Fruit fly (Drosophila melanogaster) whole organism, embryonic: Measurements from ENCODE around the gene fne.
A peak's percentile ranks its signal among the peaks of the same experiment; 100 is the strongest.

Source experiments
- Awh ChIP-seq: fragments of 200-800 bp; sonication (Bioruptor generic); IDR thresholded peaks from 2 replicates; pipeline ENCODE4, ENCODE4 v1.3.6; 2022; ENCODE audit warnings: missing biosample characterization, missing genetic modification characterization
- B-H1 ChIP-seq: fragments of 200-800 bp; sonication (Bioruptor generic); IDR thresholded peaks from 3 replicates; pipeline ENCODE4 v1.3.6; 2022; ENCODE audit warnings: missing biosample characterization, missing genetic modification characterization
- Blimp-1 ChIP-seq: fragments of 200-800 bp; sonication (Bioruptor generic); optimal IDR thresholded peaks from 3 replicates; lab custom pipeline; 2018; ENCODE audit warnings: missing biosample characterization, missing genetic modification characterization, mild to moderate bottlenecking, moderate library complexity, missing genetic modification reagents
- CG11085 ChIP-seq: fragments of 200-800 bp; sonication (Bioruptor generic); IDR thresholded peaks from 2 replicates; pipeline ENCODE4 v1.3.6; 2022; ENCODE audit warnings: missing biosample characterization, missing genetic modification characterization
- CG12104 ChIP-seq: fragments of 200-800 bp; sonication (Bioruptor generic); optimal IDR thresholded peaks from 3 replicates; lab custom pipeline; 2016; ENCODE audit warnings: missing biosample characterization, missing genetic modification characterization
- CG12219 ChIP-seq: fragments of 200-800 bp; sonication (Bioruptor generic); optimal IDR thresholded peaks from 3 replicates; lab custom pipeline; 2018; ENCODE audit warnings: missing biosample characterization, mild to moderate bottlenecking, missing genetic modification characterization
- CG13894 ChIP-seq: fragments of 200-800 bp; sonication (Bioruptor generic); optimal IDR thresholded peaks from 3 replicates; lab custom pipeline; 2018; ENCODE audit warnings: missing biosample characterization, mild to moderate bottlenecking, missing genetic modification characterization, moderate library complexity
- CG15269 ChIP-seq: fragments of 200-800 bp; sonication (Bioruptor generic); optimal IDR thresholded peaks from 2 replicates; lab custom pipeline; 2018; ENCODE audit warnings: missing biosample characterization, mild to moderate bottlenecking, missing genetic modification characterization, moderate library complexity
- CG15479 ChIP-seq: fragments of 200-800 bp; sonication (Bioruptor generic); optimal IDR thresholded peaks from 3 replicates; lab custom pipeline; 2019; ENCODE audit warnings: missing biosample characterization, mild to moderate bottlenecking, missing genetic modification characterization, moderate library complexity
- CG15601 ChIP-seq: fragments of 200-800 bp; sonication (Bioruptor generic); optimal IDR thresholded peaks from 3 replicates; lab custom pipeline; 2019; ENCODE audit warnings: missing biosample characterization, mild to moderate bottlenecking, missing genetic modification characterization, moderate library complexity
- CG18262 ChIP-seq: fragments of 200-800 bp; optimal IDR thresholded peaks from 3 replicates; lab custom pipeline; 2019; ENCODE audit warnings: missing biosample characterization, mild to moderate bottlenecking, missing genetic modification characterization, moderate library complexity
- CG18599 ChIP-seq: fragments of 200-800 bp; sonication (Bioruptor generic); optimal IDR thresholded peaks from 3 replicates; lab custom pipeline; 2017; ENCODE audit warnings: missing biosample characterization, missing genetic modification characterization, mild to moderate bottlenecking, moderate library complexity, missing genetic modification reagents
- CG18619 ChIP-seq: fragments of 200-800 bp; sonication (Bioruptor generic); optimal IDR thresholded peaks from 3 replicates; lab custom pipeline; 2017; ENCODE audit warnings: missing biosample characterization, mild to moderate bottlenecking, missing genetic modification characterization
- CG3847 ChIP-seq: fragments of 200-800 bp; sonication (Bioruptor generic); IDR thresholded peaks from 2 replicates; pipeline ENCODE4 v1.3.6; 2022; ENCODE audit warnings: missing biosample characterization, missing genetic modification characterization
- CG4730 ChIP-seq: fragments of 200-800 bp; sonication (Bioruptor generic); IDR thresholded peaks from 2 replicates; pipeline ENCODE4 v1.3.6; 2022; ENCODE audit warnings: missing biosample characterization, missing genetic modification characterization
- CG4820 ChIP-seq: fragments of 200-800 bp; sonication (Bioruptor generic); optimal IDR thresholded peaks from 3 replicates; lab custom pipeline; 2016; ENCODE audit warnings: missing biosample characterization, missing genetic modification characterization
- CG5953 ChIP-seq: fragments of 200-800 bp; sonication (Bioruptor generic); IDR thresholded peaks from 2 replicates; pipeline ENCODE4 v1.3.6; 2022; ENCODE audit warnings: missing biosample characterization, missing genetic modification characterization
- CG6683 ChIP-seq: fragments of 200-800 bp; sonication (Bioruptor generic); optimal IDR thresholded peaks from 2 replicates; lab custom pipeline; 2017; ENCODE audit warnings: missing biosample characterization, mild to moderate bottlenecking, missing genetic modification characterization, missing genetic modification reagents
- CHES-1-like ChIP-seq: fragments of 200-800 bp; sonication (Bioruptor generic); optimal IDR thresholded peaks from 2 replicates; lab custom pipeline; 2016; ENCODE audit warnings: missing biosample characterization, missing genetic modification characterization
- D19B ChIP-seq: fragments of 200-800 bp; sonication (Bioruptor generic); optimal IDR thresholded peaks from 2 replicates; lab custom pipeline; 2017; ENCODE audit warnings: missing biosample characterization, mild to moderate bottlenecking, missing genetic modification characterization
- E2f1 ChIP-seq: fragments of 200-800 bp; sonication (Bioruptor generic); IDR thresholded peaks from 2 replicates; pipeline ENCODE4 v1.3.6; 2022; ENCODE audit warnings: missing biosample characterization, missing genetic modification characterization
- Ets65A ChIP-seq: fragments of 200-800 bp; sonication (Bioruptor generic); peaks from one replicate; lab custom pipeline; 2016; ENCODE audit warnings: missing biosample characterization, missing genetic modification characterization
- Gug ChIP-seq: fragments of 200-800 bp; sonication (Bioruptor generic); IDR thresholded peaks from 4 replicates; pipeline ENCODE4 v1.3.6; 2022; ENCODE audit warnings: missing biosample characterization, missing genetic modification characterization
- H2.0 ChIP-seq: fragments of 200-800 bp; sonication (Bioruptor generic); IDR thresholded peaks from 2 replicates; pipeline ENCODE4 v1.3.6; 2022; ENCODE audit warnings: missing biosample characterization, missing genetic modification characterization
- Hand ChIP-seq: fragments of 200-800 bp; sonication (Bioruptor generic); optimal IDR thresholded peaks from 2 replicates; lab custom pipeline; 2017; ENCODE audit warnings: mild to moderate bottlenecking, missing biosample characterization, missing genetic modification reagents, missing genetic modification characterization
- Hr3 ChIP-seq: fragments of 200-800 bp; sonication (Bioruptor generic); optimal IDR thresholded peaks from 3 replicates; lab custom pipeline; 2016; ENCODE audit warnings: missing biosample characterization, missing genetic modification characterization
- Hr51 ChIP-seq, 2 experiments: fragments of 200-800 bp; sonication (Bioruptor generic); optimal IDR thresholded peaks; 2 replicates in 1 of 2; 3 replicates in 1 of 2; lab custom pipeline; 2016 to 2018; ENCODE audit warnings: missing biosample characterization in 2 of 2, missing genetic modification characterization in 2 of 2, mild to moderate bottlenecking in 1 of 2, moderate library complexity in 1 of 2
- Hsf ChIP-seq: fragments of 200-800 bp; sonication (Bioruptor generic); optimal IDR thresholded peaks from 3 replicates; lab custom pipeline; 2016; ENCODE audit warnings: missing biosample characterization, missing genetic modification characterization
- Pdp1 ChIP-seq, 2 experiments: fragments of 200-800 bp; sonication (Bioruptor generic); optimal IDR thresholded peaks; 3 replicates each; lab custom pipeline; 2016; ENCODE audit warnings: missing biosample characterization in 2 of 2, missing genetic modification characterization in 2 of 2, mild to moderate bottlenecking in 1 of 2, moderate library complexity in 1 of 2
- Poxn ChIP-seq: fragments of 200-800 bp; sonication (Bioruptor generic); IDR thresholded peaks from 2 replicates; pipeline ENCODE4 v1.3.6; 2022; ENCODE audit warnings: missing biosample characterization, missing genetic modification characterization
- Sox100B ChIP-seq: fragments of 200-800 bp; sonication (Bioruptor generic); optimal IDR thresholded peaks from 3 replicates; lab custom pipeline; 2018; ENCODE audit warnings: missing biosample characterization, mild to moderate bottlenecking, missing genetic modification characterization
- Sry-β ChIP-seq: fragments of 200-800 bp; sonication (Bioruptor generic); optimal IDR thresholded peaks from 2 replicates; lab custom pipeline; 2018; ENCODE audit warnings: missing biosample characterization, mild to moderate bottlenecking, missing genetic modification characterization, moderate library complexity
- Ssrp ChIP-seq: fragments of 200-800 bp; sonication (Bioruptor generic); optimal IDR thresholded peaks from 2 replicates; lab custom pipeline; 2018; ENCODE audit warnings: missing biosample characterization, mild to moderate bottlenecking, missing genetic modification characterization, moderate library complexity
- Xbp1 ChIP-seq: fragments of 200-800 bp; sonication (Bioruptor generic); optimal IDR thresholded peaks from 3 replicates; lab custom pipeline; 2016; ENCODE audit warnings: missing biosample characterization, mild to moderate bottlenecking, missing genetic modification characterization
- ase ChIP-seq: fragments of 200-800 bp; sonication (Bioruptor generic); IDR thresholded peaks from 3 replicates; pipeline ENCODE4 v1.3.6; 2022; ENCODE audit warnings: missing biosample characterization, missing genetic modification characterization
- bsh ChIP-seq, 2 experiments: fragments of 200-800 bp; sonication (Bioruptor generic); optimal IDR thresholded peaks; 2 replicates each; lab custom pipeline; 2017 to 2018; ENCODE audit warnings: mild to moderate bottlenecking in 2 of 2, missing biosample characterization in 2 of 2, missing genetic modification characterization in 2 of 2, moderate library complexity in 1 of 2
- cg ChIP-seq: fragments of 200-800 bp; sonication (Bioruptor generic); optimal IDR thresholded peaks from 3 replicates; lab custom pipeline; 2019; ENCODE audit warnings: missing biosample characterization, mild to moderate bottlenecking, missing genetic modification characterization, moderate library complexity
- chif ChIP-seq, 2 experiments: fragments of 200-800 bp; sonication (Bioruptor generic); optimal IDR thresholded peaks; 3 replicates each; lab custom pipeline; 2016; ENCODE audit warnings: missing biosample characterization in 2 of 2, missing genetic modification characterization in 2 of 2
- danr ChIP-seq: fragments of 200-800 bp; sonication (Bioruptor generic); IDR thresholded peaks from 2 replicates; pipeline ENCODE4 v1.3.6; 2022; ENCODE audit warnings: missing biosample characterization, missing genetic modification characterization
- dimm ChIP-seq: fragments of 200-800 bp; sonication (Bioruptor generic); IDR thresholded peaks from 2 replicates; pipeline ENCODE4 v1.3.6; 2022; ENCODE audit warnings: missing biosample characterization, missing genetic modification characterization
- grau ChIP-seq: fragments of 200-800 bp; optimal IDR thresholded peaks from 3 replicates; lab custom pipeline; 2019; ENCODE audit warnings: missing biosample characterization, mild to moderate bottlenecking, missing genetic modification characterization, moderate library complexity
- nerfin-1 ChIP-seq: fragments of 200-800 bp; sonication (Bioruptor generic); optimal IDR thresholded peaks from 3 replicates; lab custom pipeline; 2019; ENCODE audit warnings: missing biosample characterization, mild to moderate bottlenecking, missing genetic modification characterization, moderate library complexity
- onecut ChIP-seq: fragments of 200-800 bp; sonication (Bioruptor generic); IDR thresholded peaks from 2 replicates; pipeline ENCODE4 v1.3.6; 2022; ENCODE audit warnings: missing biosample characterization, missing genetic modification characterization
- pan ChIP-seq, 4 experiments: fragments of >200 bp in 3 of 4; fragments of 200-800 bp in 1 of 4; sonication (Bioruptor generic) in 1 of 4; optimal IDR thresholded peaks in 3 of 4; IDR thresholded peaks in 1 of 4; 2 replicates each; pipeline versions ENCODE4 v1.3.6 to Lab custom; 2017 to 2022; ENCODE audit warnings: missing biosample characterization in 2 of 4, missing genetic modification characterization in 2 of 4, mixed read lengths in 1 of 4
- ro ChIP-seq: fragments of 200-800 bp; sonication (Bioruptor generic); IDR thresholded peaks from 2 replicates; pipeline ENCODE4 v1.3.6; 2022; ENCODE audit warnings: missing biosample characterization, missing genetic modification characterization
- run ChIP-seq: fragments of 200-800 bp; sonication (Bioruptor generic); optimal IDR thresholded peaks from 3 replicates; lab custom pipeline; 2018; ENCODE audit warnings: missing biosample characterization, mild to moderate bottlenecking, missing genetic modification characterization
- usp ChIP-seq: fragments of >200 bp; optimal IDR thresholded peaks from 2 replicates; lab custom pipeline; 2017; ENCODE audit warnings: missing biosample characterization, missing genetic modification characterization
- yki ChIP-seq: fragments of >200 bp; optimal IDR thresholded peaks from 3 replicates; lab custom pipeline; 2018

fne gene

dm6 chrX:12925426-12926256 lies 8.4 kb downstream of the fne start (continued):
- peak; percentile 56 for TF ChIP-seq Blimp-1 (GFP tag; lab: Kevin White, UChicago)
- peak; percentile 56 for TF ChIP-seq B-H1 (GFP tag; lab: Robert Waterston, UW)
- TF ChIP-seq D19B (GFP tag; lab: Kevin White, UChicago), result no peak
- peak; percentile 24 for TF ChIP-seq CG12104 (GFP tag; lab: Kevin White, UChicago)
- TF ChIP-seq CG15601, result peak; percentile 78
- peak; percentile 85 for TF ChIP-seq CG18599 (GFP tag; lab: Kevin White, UChicago)
- TF ChIP-seq CG5953 (GFP tag; lab: Robert Waterston, UW), result peak; percentile 37; the same call in 1 of the 2 replicates
- TF ChIP-seq danr, result no peak
- TF ChIP-seq CG18619, result peak; percentile 37
- TF ChIP-seq H2.0 (GFP tag; lab: Robert Waterston, UW), result peak; percentile 65
- peak in 1 of 2 experiments; percentile 58 for TF ChIP-seq Hr51 (GFP tag; optimal IDR thresholded peaks at IDR 0.05; lab: Kevin White, UChicago)
- no peak for TF ChIP-seq CG15479 (GFP tag; lab: Kevin White, UChicago)
- peak; percentile 70; the same call in 1 of the 2 replicates for TF ChIP-seq onecut
- peak; percentile 63 for TF ChIP-seq grau (tag; lab: Kevin White, UChicago)
- no peak for TF ChIP-seq Sry-β
- peak; percentile 54 for TF ChIP-seq Sox100B (GFP tag; lab: Kevin White, UChicago)
- peak; percentile 57; the same call in 1 of the 2 replicates for TF ChIP-seq CG11085 (GFP tag; lab: Robert Waterston, UW)
- peak; percentile 23 for TF ChIP-seq nerfin-1 (tag; lab: Kevin White, UChicago)
- no peak for TF ChIP-seq Poxn (GFP tag; lab: Robert Waterston, UW)
- peak; percentile 46 for TF ChIP-seq Hr3
- peak; percentile 73 for TF ChIP-seq yki (lab: Kevin White, UChicago)
- no peak for TF ChIP-seq ro (GFP tag; lab: Robert Waterston, UW)
- peak; percentile 47; the same call in 2 of the 4 replicates for TF ChIP-seq Gug (GFP tag; lab: Robert Waterston, UW)
- no peak for TF ChIP-seq usp
- TF ChIP-seq Awh (GFP tag; lab: Robert Waterston, UW), result peak; percentile 79
- peak; percentile 51; the same call in 1 of the 2 replicates for TF ChIP-seq CG4730 (GFP tag; lab: Robert Waterston, UW)
- no peak for TF ChIP-seq chif (GFP tag; optimal IDR thresholded peaks at IDR 0.05; lab: Kevin White, UChicago)
- peak; percentile 80 for TF ChIP-seq cg
- no peak for TF ChIP-seq Hsf
- no peak for TF ChIP-seq run (tag; lab: Kevin White, UChicago)
- TF ChIP-seq dimm (GFP tag; lab: Robert Waterston, UW), result 0 out of 2 replicates have a peak, but pooled peaks have one; percentile 38
- peak; percentile 20 to 88 for TF ChIP-seq Pdp1 (GFP tag; optimal IDR thresholded peaks at IDR 0.05; lab: Kevin White, UChicago)
- peak; percentile 40 for TF ChIP-seq Xbp1
- TF ChIP-seq Ssrp (tag; lab: Kevin White, UChicago), result peak; percentile 32
- peak in 1 of 2 experiments; percentile 67 for TF ChIP-seq bsh (GFP tag; optimal IDR thresholded peaks at IDR 0.05; lab: Kevin White, UChicago)
- no peak for TF ChIP-seq pan (optimal IDR thresholded peaks at IDR 0.05; lab: Kevin White, UChicago)
- peak in 1 of 2 experiments; percentile 81 for TF ChIP-seq pan (GFP tag; optimal IDR thresholded peaks at IDR 0.05 in 1 of 2, IDR thresholded peaks at IDR 0.05 in 1 of 2)
- no peak for TF ChIP-seq ase (GFP tag; lab: Robert Waterston, UW)
- peak; percentile 35 for TF ChIP-seq CG4820 (GFP tag; lab: Kevin White, UChicago)
- TF ChIP-seq CHES-1-like (GFP tag; lab: Kevin White, UChicago), result no peak
- peak; percentile 2 for TF ChIP-seq CG13894
- TF ChIP-seq E2f1 (GFP tag; lab: Robert Waterston, UW), result peak; percentile 86
- peak; percentile 69 for TF ChIP-seq CG18262
- TF ChIP-seq CG3847, result peak; percentile 46; the same call in 1 of the 2 replicates
- peak; percentile 26 for TF ChIP-seq CG6683 (GFP tag; lab: Kevin White, UChicago)
- TF ChIP-seq Ets65A (GFP tag; lab: Kevin White, UChicago), result peak; percentile 44
- peak; percentile 48 for TF ChIP-seq Hand (GFP tag; lab: Kevin White, UChicago)
- no peak for TF ChIP-seq CG12219
- TF ChIP-seq CG15269 (tag; lab: Kevin White, UChicago), result peak; percentile 46
